Worm (Caenorhabditis elegans) whole organism, mixed stage, embryonic: ENCODE measurements around the gene let-418.

ENCODE experiments used
- ceh-39 ChIP-seq: fragments of 150-350 bp; optimal IDR thresholded peaks from 2 replicates; lab custom pipeline; 2014; ENCODE audit warnings: missing biosample characterization, missing genetic modification characterization
- ces-1 ChIP-seq: fragments of 150-350 bp; optimal IDR thresholded peaks from 2 replicates; lab custom pipeline; 2014; ENCODE audit warnings: missing biosample characterization, missing genetic modification reagents, missing genetic modification characterization
- elt-3 ChIP-seq: fragments of 150-350 bp; optimal IDR thresholded peaks from 2 replicates; lab custom pipeline; 2014; ENCODE audit warnings: missing biosample characterization, missing genetic modification characterization
- nhr-28 ChIP-seq: fragments of 150-350 bp; optimal IDR thresholded peaks from 2 replicates; lab custom pipeline; 2014; ENCODE audit warnings: missing biosample characterization, missing genetic modification characterization
- pha-4 ChIP-seq: fragments of 150-350 bp; optimal IDR thresholded peaks from 2 replicates; lab custom pipeline; 2018; ENCODE audit warnings: missing biosample characterization, missing genetic modification reagents, missing genetic modification characterization
- snpc-4 ChIP-seq: fragments of 150-350 bp; optimal IDR thresholded peaks from 2 replicates; lab custom pipeline; 2014; ENCODE audit warnings: missing biosample characterization, missing genetic modification characterization
- unc-39 ChIP-seq: fragments of 150-350 bp; optimal IDR thresholded peaks from 2 replicates; lab custom pipeline; 2014; ENCODE audit warnings: missing biosample characterization, missing genetic modification characterization
- unc-62 ChIP-seq: fragments of 150-350 bp; optimal IDR thresholded peaks from 2 replicates; lab custom pipeline; 2014; ENCODE audit warnings: missing biosample characterization, missing genetic modification reagents, missing genetic modification characterization

ce11 chrV:5821451-5822143 is 5.0 kb upstream of the let-418 start:
- no peak for TF ChIP-seq elt-3 (tag; lab: Kevin White, UChicago)
- no peak for TF ChIP-seq unc-62 (GFP tag; lab: Kevin White, UChicago)
- TF ChIP-seq snpc-4 (tag; lab: Kevin White, UChicago): no peak
- TF ChIP-seq unc-39: no peak
- TF ChIP-seq nhr-28 (tag; lab: Kevin White, UChicago): no peak
- TF ChIP-seq ces-1: no peak
- no peak for TF ChIP-seq ceh-39 (tag; lab: Kevin White, UChicago)
- TF ChIP-seq pha-4 (tag; lab: Kevin White, UChicago): no peak
